Worm (Caenorhabditis elegans) whole organism, L1 larva: ENCODE data around the gene K08A2.2.

ENCODE experiments used
- C16A3.4 ChIP-seq: fragments of 150-350 bp; optimal IDR thresholded peaks from 2 replicates; lab custom pipeline; 2014; ENCODE audit warnings: missing biosample characterization, missing genetic modification characterization
- C34B4.2 ChIP-seq: sonication (generic microtip); optimal IDR thresholded peaks from 2 replicates; lab custom pipeline; 2017; ENCODE audit warnings: mild to moderate bottlenecking, missing genetic modification characterization, missing compliant biosample characterization
- F16B12.6 ChIP-seq: fragments of 150-350 bp; optimal IDR thresholded peaks from 2 replicates; lab custom pipeline; 2014; ENCODE audit warnings: missing biosample characterization, missing genetic modification characterization
- blmp-1 ChIP-seq: fragments of 150-350 bp; optimal IDR thresholded peaks from 2 replicates; lab custom pipeline; 2014; ENCODE audit warnings: missing biosample characterization, missing genetic modification characterization
- ceh-8 ChIP-seq: fragments of 200-800 bp; sonication (Bioruptor generic); optimal IDR thresholded peaks from 2 replicates; lab custom pipeline; 2018; ENCODE audit warnings: mild to moderate bottlenecking, missing genetic modification characterization, moderate library complexity, missing compliant biosample characterization
- ceh-90 ChIP-seq: sonication (generic microtip); optimal IDR thresholded peaks from 2 replicates; lab custom pipeline; 2016; ENCODE audit warnings: missing genetic modification characterization, missing compliant biosample characterization
- ces-1 ChIP-seq: fragments of 150-350 bp; optimal IDR thresholded peaks from 2 replicates; lab custom pipeline; 2014; ENCODE audit warnings: missing biosample characterization, missing genetic modification reagents, missing genetic modification characterization
- dpl-1 ChIP-seq, 3 experiments: fragments of 150-350 bp in 2 of 3; sonication (generic microtip) in 1 of 3; optimal IDR thresholded peaks; 2 replicates each; lab custom pipeline; 2014 to 2017; ENCODE audit warnings: missing biosample characterization in 3 of 3, missing genetic modification characterization in 3 of 3, missing genetic modification reagents in 3 of 3
- efl-1 ChIP-seq, 4 experiments: fragments of 150-350 bp; optimal IDR thresholded peaks in 3 of 4; peaks in 1 of 4; 1 replicate in 1 of 4; 2 replicates in 3 of 4; lab custom pipeline; 2014; ENCODE audit warnings: missing biosample characterization in 2 of 4, missing genetic modification characterization in 2 of 4, missing genetic modification reagents in 2 of 4
- efl-3 ChIP-seq: fragments of 200-800 bp; sonication (Bioruptor generic); optimal IDR thresholded peaks from 2 replicates; lab custom pipeline; 2018; ENCODE audit warnings: mild to moderate bottlenecking, missing genetic modification characterization, missing compliant biosample characterization
- egl-13 ChIP-seq: sonication (generic microtip); optimal IDR thresholded peaks from 2 replicates; lab custom pipeline; 2016; ENCODE audit warnings: missing genotype, missing genetic modification reagents, missing genetic modification characterization, missing compliant biosample characterization
- elt-2 ChIP-seq: sonication (generic microtip); optimal IDR thresholded peaks from 2 replicates; lab custom pipeline; 2016; ENCODE audit warnings: missing genetic modification characterization, mild to moderate bottlenecking, inconsistent platforms, missing compliant biosample characterization, missing genetic modification reagents
- elt-3 ChIP-seq, 6 experiments: fragments of 150-350 bp in 1 of 6; sonication (generic microtip); optimal IDR thresholded peaks; 2 replicates each; lab custom pipeline; 2017 to 2018; ENCODE audit warnings: missing biosample characterization in 6 of 6, missing genetic modification characterization in 6 of 6, inconsistent platforms in 1 of 6
- fos-1 ChIP-seq: fragments of 150-350 bp; optimal IDR thresholded peaks from 2 replicates; lab custom pipeline; 2014; ENCODE audit warnings: missing biosample characterization, missing genetic modification characterization
- grh-1 ChIP-seq: fragments of 200-800 bp; sonication (Bioruptor generic); IDR thresholded peaks from 2 replicates; pipeline ENCODE4 v1.3.6; 2022; ENCODE audit warnings: missing genetic modification reagents, missing genetic modification characterization, missing compliant biosample characterization
- hlh-17 ChIP-seq: fragments of 200-800 bp; sonication (Bioruptor generic); optimal IDR thresholded peaks from 2 replicates; lab custom pipeline; 2018; ENCODE audit warnings: missing genetic modification characterization, mild to moderate bottlenecking, missing compliant biosample characterization, moderate library complexity, borderline replicate concordance
- lin-15B ChIP-seq: fragments of 150-350 bp; sonication (generic microtip); optimal IDR thresholded peaks from 3 replicates; lab custom pipeline; 2014; ENCODE audit warnings: missing biosample characterization, missing genetic modification characterization
- lin-39 ChIP-seq: fragments of 150-350 bp; optimal IDR thresholded peaks from 2 replicates; lab custom pipeline; 2014; ENCODE audit warnings: missing biosample characterization, missing genetic modification reagents, missing genetic modification characterization
- mdl-1 ChIP-seq, 2 experiments: fragments of 150-350 bp; optimal IDR thresholded peaks; 2 replicates each; lab custom pipeline; 2014 to 2017; ENCODE audit warnings: missing biosample characterization in 2 of 2, missing genetic modification characterization in 2 of 2, inconsistent platforms in 1 of 2
- mef-2 ChIP-seq: fragments of 150-350 bp; optimal IDR thresholded peaks from 2 replicates; lab custom pipeline; 2014; ENCODE audit warnings: missing biosample characterization, missing genetic modification characterization
- mep-1 ChIP-seq: fragments of 150-350 bp; optimal IDR thresholded peaks from 2 replicates; lab custom pipeline; 2014; ENCODE audit warnings: missing biosample characterization, missing genetic modification characterization
- nhr-19 ChIP-seq: fragments of 200-800 bp; sonication (Bioruptor generic); conservative IDR thresholded peaks from 2 replicates; pipeline ENCODE4 v1.3.6; 2022; ENCODE audit warnings: missing genetic modification characterization, missing compliant biosample characterization
- nhr-237 ChIP-seq: fragments of 150-350 bp; optimal IDR thresholded peaks from 2 replicates; lab custom pipeline; 2014; ENCODE audit warnings: missing biosample characterization, missing genetic modification characterization
- nhr-71 ChIP-seq: sonication (generic microtip); optimal IDR thresholded peaks from 2 replicates; lab custom pipeline; 2016; ENCODE audit warnings: mild to moderate bottlenecking, missing genetic modification characterization, moderate library complexity, missing compliant biosample characterization
- pag-3 ChIP-seq: sonication (generic microtip); optimal IDR thresholded peaks from 2 replicates; lab custom pipeline; 2017; ENCODE audit warnings: missing genetic modification characterization, mild to moderate bottlenecking, missing compliant biosample characterization, antibody characterized with exemption, borderline replicate concordance; ENCODE audit not compliant: insufficient read depth
- snu-23 ChIP-seq: sonication (generic microtip); optimal IDR thresholded peaks from 2 replicates; lab custom pipeline; 2016; ENCODE audit warnings: missing genetic modification characterization, missing compliant biosample characterization
- sox-4 ChIP-seq: sonication (generic microtip); optimal IDR thresholded peaks from 2 replicates; lab custom pipeline; 2016; ENCODE audit warnings: missing genetic modification characterization, missing compliant biosample characterization
- swsn-7 ChIP-seq: sonication (generic microtip); optimal IDR thresholded peaks from 2 replicates; lab custom pipeline; 2016; ENCODE audit warnings: missing genetic modification characterization, missing compliant biosample characterization
- tlp-1 ChIP-seq: fragments of 150-350 bp; optimal IDR thresholded peaks from 2 replicates; lab custom pipeline; 2014; ENCODE audit warnings: missing biosample characterization, missing genetic modification characterization
- unc-130 ChIP-seq: fragments of 150-350 bp; optimal IDR thresholded peaks from 2 replicates; lab custom pipeline; 2017; ENCODE audit warnings: missing biosample characterization, missing genetic modification characterization, inconsistent platforms
- unc-30 ChIP-seq: sonication (generic microtip); optimal IDR thresholded peaks from 2 replicates; lab custom pipeline; 2017; ENCODE audit warnings: missing biosample characterization, missing genetic modification characterization
- unc-62 ChIP-seq: fragments of 150-350 bp; optimal IDR thresholded peaks from 2 replicates; lab custom pipeline; 2014; ENCODE audit warnings: missing biosample characterization, missing genetic modification reagents, missing genetic modification characterization

K08A2.2 gene

ce11 chrII:3014196-3014849 is 22.9 kb downstream of the K08A2.2 start, which contains the start of gene C41H7.2:
Gene C41H7.2, plus strand, starts transcription at chrII:3014817.
- TF ChIP-seq pag-3 (tag; lab: Kevin White, UChicago): no peak
- no peak for TF ChIP-seq ceh-8 (GFP tag; lab: Kevin White, UChicago)
- TF ChIP-seq elt-2 (tag; lab: Kevin White, UChicago): peak; percentile 78
- peak; percentile 40 for TF ChIP-seq tlp-1 (tag; lab: Kevin White, UChicago)
- no peak for TF ChIP-seq sox-4 (tag; lab: Kevin White, UChicago)
- TF ChIP-seq, all 84 proteins: peak for 2

ce11 chrII:3019807-3020206 is 28.4 kb downstream of the K08A2.2 start, which contains the start of gene clec-3:
Gene clec-3, minus strand, starts transcription at chrII:3019907.
- TF ChIP-seq hlh-17 (GFP tag; lab: Kevin White, UChicago) (no peak), lin-15B (tag; lab: Kevin White, UChicago) (no peak), swsn-7 (tag; lab: Kevin White, UChicago) (no peak), mdl-1 (tag; optimal IDR thresholded peaks at IDR 0.05; lab: Kevin White, UChicago) (no peak), nhr-237 (tag; lab: Kevin White, UChicago) (no peak), snu-23 (no peak), mef-2 (tag; lab: Kevin White, UChicago) (no peak), efl-1 (optimal IDR thresholded peaks at IDR 0.05; lab: Kevin White, UChicago) (no peak), efl-1 (GFP tag; optimal IDR thresholded peaks at IDR 0.05 in 1 of 2; lab: Kevin White, UChicago) (no peak), nhr-19 (no peak), ces-1 (GFP tag; lab: Kevin White, UChicago) (no peak), unc-30 (tag; lab: Kevin White, UChicago) (no peak), efl-3 (GFP tag; lab: Kevin White, UChicago) (no peak)

- TF ChIP-seq grh-1 (GFP tag; lab: Robert Waterston, UW) (no peak), unc-130 (tag; lab: Kevin White, UChicago) (no peak)
Measured at ce11 chrII:3020899-3021298, 29.5 kb downstream of the K08A2.2 start.

ce11 chrII:3023381-3023935 is 32.1 kb downstream of the K08A2.2 start, which contains the start of gene clec-2:
Gene clec-2, minus strand, starts transcription at chrII:3023431.
- TF ChIP-seq egl-13 (tag; lab: Kevin White, UChicago) (no peak), lin-39 (no peak), dpl-1 (GFP tag; optimal IDR thresholded peaks at IDR 0.05; lab: Kevin White, UChicago) (no peak), fos-1 (tag; lab: Kevin White, UChicago) (no peak), nhr-71 (tag; lab: Kevin White, UChicago) (no peak), nhr-237 (tag; lab: Kevin White, UChicago) (no peak), sox-4 (tag; lab: Kevin White, UChicago) (no peak)

ce11 chrII:3024655-3025054 is 33.2 kb downstream of the K08A2.2 start:
- TF ChIP-seq C34B4.2 (tag; lab: Kevin White, UChicago): no peak
- TF ChIP-seq ceh-90 (tag; lab: Kevin White, UChicago): no peak
- TF ChIP-seq blmp-1 (tag; lab: Kevin White, UChicago): no peak

ce11 chrII:3028264-3028663 is 36.9 kb downstream of the K08A2.2 start:
- TF ChIP-seq mep-1: peak; percentile 23
- no peak for TF ChIP-seq F16B12.6
- no peak for TF ChIP-seq fos-1 (tag; lab: Kevin White, UChicago)
- peak; percentile 7 for TF ChIP-seq C16A3.4
- TF ChIP-seq efl-1 (optimal IDR thresholded peaks at IDR 0.05; lab: Kevin White, UChicago): no peak
- peak in 1 of 2 experiments; percentile 8 for TF ChIP-seq efl-1 (GFP tag; optimal IDR thresholded peaks at IDR 0.05 in 1 of 2; lab: Kevin White, UChicago)
- peak; percentile 21 for TF ChIP-seq snu-23
- no peak for TF ChIP-seq unc-62 (GFP tag; lab: Kevin White, UChicago)
- TF ChIP-seq elt-3 (tag; optimal IDR thresholded peaks at IDR 0.05; lab: Kevin White, UChicago): peak in 1 of 6 experiments; percentile 31
- TF ChIP-seq blmp-1 (tag; lab: Kevin White, UChicago): peak; percentile 98
